Worm (Caenorhabditis elegans): Measurements from ENCODE around the gene Y43F4B.10.

The Y43F4B.10 gene

ce11 chrIII:13268856-13269255 lies 45.0 kb upstream of the Y43F4B.10 start, which contains the start of gene cpf-2 (continued):
- TF ChIP-seq nhr-120 (GFP tag; IDR thresholded peaks at IDR 0.05), result no peak
- TF ChIP-seq sea-2 (GFP tag; IDR thresholded peaks at IDR 0.05), result no peak
- peak in 1 of 2 experiments; percentile 51 for TF ChIP-seq let-607 (tag; optimal IDR thresholded peaks at IDR 0.05)
- TF ChIP-seq xnd-1 (tag; optimal IDR thresholded peaks at IDR 0.05), result no peak
- TF ChIP-seq F49E8.2 (tag; optimal IDR thresholded peaks at IDR 0.05; ENCODE audit: insufficient read depth), result peak; percentile 17
- TF ChIP-seq unc-130 (GFP tag; optimal IDR thresholded peaks at IDR 0.05), result peak; percentile 29
- 0 out of 2 replicates have a peak, but pooled peaks have one; percentile 10 for TF ChIP-seq let-526 (GFP tag; IDR thresholded peaks at IDR 0.05)
- TF ChIP-seq ceh-79 (tag; optimal IDR thresholded peaks at IDR 0.05), result no peak
- TF ChIP-seq Y95B8A.8 (GFP tag; IDR thresholded peaks at IDR 0.05), result no peak
- TF ChIP-seq F22D6.2 (tag; optimal IDR thresholded peaks at IDR 0.05), result no peak
- 0 out of 2 replicates have a peak, but pooled peaks have one; percentile 29 for TF ChIP-seq Y53G8AR.9 (GFP tag; conservative IDR thresholded peaks at IDR 0.05)
- TF ChIP-seq ceh-40 (GFP tag; IDR thresholded peaks at IDR 0.05), result peak; percentile 19; the same call in 1 of the 2 replicates

- peak; percentile 14 for TF ChIP-seq lin-40 (tag; optimal IDR thresholded peaks at IDR 0.05)
- no peak for TF ChIP-seq nfyb-1 (GFP tag; IDR thresholded peaks at IDR 0.05)
Measured at ce11 chrIII:13270896-13271295, 43.0 kb upstream of the Y43F4B.10 start.

DNA sequence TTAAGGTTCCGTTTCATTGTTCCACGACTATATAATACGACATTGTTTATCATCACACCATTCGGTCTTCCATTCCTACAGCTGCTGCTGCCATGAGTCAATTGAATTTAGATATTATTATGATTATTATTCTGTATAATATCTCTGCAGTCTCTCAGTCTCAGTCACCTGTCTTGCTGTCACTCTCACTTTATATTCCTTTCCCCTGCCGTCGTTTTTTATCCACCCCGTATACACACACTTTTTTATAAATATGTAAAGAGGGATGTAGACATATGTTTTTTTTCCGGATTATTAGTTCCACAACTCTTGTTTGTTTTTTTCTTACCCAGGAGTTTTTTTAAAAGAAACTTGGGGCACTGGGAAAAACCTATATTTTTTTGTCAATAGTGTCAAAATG lies 41.6 kb upstream of the Y43F4B.10 start:
- TF ChIP-seq ztf-18 (tag; optimal IDR thresholded peaks at IDR 0.05) (no peak), mxl-1 (tag; optimal IDR thresholded peaks at IDR 0.05) (no peak), athp-1 (tag; optimal IDR thresholded peaks at IDR 0.05) (no peak), lag-1 (GFP tag; IDR thresholded peaks at IDR 0.05) (no peak)

DNA sequence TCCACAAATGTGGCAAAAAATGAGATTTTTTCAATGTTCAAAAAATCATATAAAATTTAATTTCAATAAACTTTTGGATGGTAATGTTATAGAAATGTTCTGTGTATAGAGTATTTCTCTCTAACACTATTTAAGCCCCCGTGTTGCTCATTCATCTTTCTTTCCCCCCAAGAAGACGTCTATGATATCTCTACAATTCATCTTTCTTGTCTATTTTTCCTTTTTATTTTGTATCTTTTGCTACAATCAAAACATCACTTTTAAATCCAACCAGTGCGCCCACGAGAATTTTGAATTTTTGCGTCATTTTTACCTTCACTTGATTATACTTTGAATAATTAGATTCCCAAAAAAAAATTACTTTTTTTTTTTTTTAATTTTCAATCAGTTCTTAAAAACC lies 41.1 kb upstream of the Y43F4B.10 start:
- TF ChIP-seq hmg-20 (GFP tag; IDR thresholded peaks at IDR 0.05) (no peak), bed-2 (GFP tag; IDR thresholded peaks at IDR 0.05) (no peak), atf-7 (tag; optimal IDR thresholded peaks at IDR 0.05) (no peak), tlf-1 (GFP tag; optimal IDR thresholded peaks at IDR 0.05) (no peak), ztf-3 (GFP tag; optimal IDR thresholded peaks at IDR 0.05) (no peak), aptf-3 (GFP tag; IDR thresholded peaks at IDR 0.05) (no peak), nhr-27 (tag; optimal IDR thresholded peaks at IDR 0.05) (no peak), D2030.7 (GFP tag; IDR thresholded peaks at IDR 0.05) (no peak), athp-1 (tag; optimal IDR thresholded peaks at IDR 0.05) (no peak), somi-1 (GFP tag; optimal IDR thresholded peaks at IDR 0.05) (no peak), nhr-179 (tag; optimal IDR thresholded peaks at IDR 0.05) (no peak), let-526 (GFP tag; IDR thresholded peaks at IDR 0.05) (no peak)

ce11 chrIII:13275784-13276183 lies 38.1 kb upstream of the Y43F4B.10 start:
- TF ChIP-seq lin-40 (tag; optimal IDR thresholded peaks at IDR 0.05) (peak; percentile 62), cebp-1 (GFP tag; IDR thresholded peaks at IDR 0.05) (no peak), cebp-1 (tag; optimal IDR thresholded peaks at IDR 0.05) (peak; percentile 70), nfyb-1 (GFP tag; IDR thresholded peaks at IDR 0.05) (peak; percentile 21; the same call in 1 of the 2 replicates), somi-1 (GFP tag; optimal IDR thresholded peaks at IDR 0.05) (no peak), egrh-3 (GFP tag; IDR thresholded peaks at IDR 0.05) (peak; percentile 53), zfh-2 (GFP tag; conservative IDR thresholded peaks at IDR 0.05) (peak; percentile 94), ceh-27 (GFP tag; optimal IDR thresholded peaks at IDR 0.05) (peak; percentile 61), pbrm-1 (GFP tag; IDR thresholded peaks at IDR 0.05) (peak; percentile 29; the same call in 1 of the 2 replicates), ceh-100 (GFP tag; IDR thresholded peaks at IDR 0.05) (0 out of 2 replicates have a peak, but pooled peaks have one; percentile 9), mcd-1 (GFP tag; IDR thresholded peaks at IDR 0.05) (peak; percentile 48), chd-7 (tag; optimal IDR thresholded peaks at IDR 0.05) (peak; percentile 2), ekl-4 (GFP tag; IDR thresholded peaks at IDR 0.05) (0 out of 2 replicates have a peak, but pooled peaks have one; percentile 49), hmg-1.2 (GFP tag; IDR thresholded peaks at IDR 0.05) (peak; percentile 67; the same call in 1 of the 2 replicates), F49E8.2 (tag; optimal IDR thresholded peaks at IDR 0.05; ENCODE audit: insufficient read depth) (no peak), lin-26 (GFP tag; IDR thresholded peaks at IDR 0.05) (0 out of 2 replicates have a peak, but pooled peaks have one; percentile 29), dox-1 (GFP tag; IDR thresholded peaks at IDR 0.05) (peak; percentile 66), atf-7 (tag; optimal IDR thresholded peaks at IDR 0.05) (peak; percentile 27), attf-5 (GFP tag; optimal IDR thresholded peaks at IDR 0.05) (peak; percentile 62), ztf-3 (GFP tag; optimal IDR thresholded peaks at IDR 0.05) (no peak)
